Worm (Caenorhabditis elegans) whole organism, L2 larva: ENCODE data around the gene ceh-22.

ENCODE experiments used
- C34F6.9 ChIP-seq: fragments of 150-350 bp; optimal IDR thresholded peaks from 2 replicates; lab custom pipeline; 2014; ENCODE audit warnings: missing biosample characterization, missing genetic modification characterization
- ama-1 ChIP-seq: fragments of 150-350 bp; optimal IDR thresholded peaks from 2 replicates; lab custom pipeline; 2018; ENCODE audit warnings: inconsistent platforms
- ceh-16 ChIP-seq: fragments of 150-350 bp; optimal IDR thresholded peaks from 2 replicates; lab custom pipeline; 2014; ENCODE audit warnings: missing biosample characterization, missing genetic modification characterization
- fos-1 ChIP-seq: fragments of 150-350 bp; optimal IDR thresholded peaks from 2 replicates; lab custom pipeline; 2014; ENCODE audit warnings: missing biosample characterization, missing genetic modification characterization
- lin-13 ChIP-seq: fragments of 150-350 bp; optimal IDR thresholded peaks from 2 replicates; lab custom pipeline; 2014; ENCODE audit warnings: missing biosample characterization, missing genetic modification reagents, missing genetic modification characterization
- lin-39 ChIP-seq: fragments of 150-350 bp; optimal IDR thresholded peaks from 2 replicates; lab custom pipeline; 2014; ENCODE audit warnings: missing biosample characterization, missing genetic modification reagents, missing genetic modification characterization
- nhr-10 ChIP-seq: sonication (generic microtip); optimal IDR thresholded peaks from 2 replicates; lab custom pipeline; 2017; ENCODE audit warnings: missing biosample characterization, missing genetic modification characterization
- nhr-12 ChIP-seq: fragments of 150-350 bp; optimal IDR thresholded peaks from 2 replicates; lab custom pipeline; 2014; ENCODE audit warnings: missing biosample characterization, missing genetic modification characterization
- nhr-237 ChIP-seq: fragments of 150-350 bp; optimal IDR thresholded peaks from 2 replicates; lab custom pipeline; 2014; ENCODE audit warnings: missing biosample characterization, missing genetic modification characterization
- nhr-6 ChIP-seq: fragments of 150-350 bp; optimal IDR thresholded peaks from 2 replicates; lab custom pipeline; 2014; ENCODE audit warnings: missing biosample characterization, missing genetic modification characterization
- unc-62 ChIP-seq: fragments of 150-350 bp; optimal IDR thresholded peaks from 2 replicates; lab custom pipeline; 2014; ENCODE audit warnings: missing biosample characterization, missing genetic modification reagents, missing genetic modification characterization
- ztf-11 ChIP-seq: sonication (generic microtip); optimal IDR thresholded peaks from 2 replicates; lab custom pipeline; 2017; ENCODE audit warnings: missing biosample characterization, missing genetic modification characterization

DNA sequence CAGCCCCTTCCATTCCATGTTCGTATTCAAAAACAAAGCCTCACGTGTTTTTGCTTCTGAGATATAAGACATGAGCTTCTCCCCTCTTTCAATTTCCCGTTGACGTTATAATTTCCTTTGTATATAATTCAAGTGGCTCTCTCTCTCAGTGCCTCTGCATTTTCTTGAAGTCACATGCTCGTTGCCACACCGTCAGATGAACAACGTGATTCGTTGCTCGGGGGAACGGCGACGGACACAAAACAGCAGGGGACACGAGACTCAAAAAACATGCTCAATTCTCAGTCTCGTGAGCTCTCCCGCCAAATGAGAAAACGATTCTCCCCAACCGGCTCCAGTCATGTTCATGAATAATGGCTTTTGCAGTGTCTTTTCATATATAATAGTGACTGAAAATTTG is 36.6 kb downstream of the ceh-22 start:
- TF ChIP-seq unc-62 (GFP tag; lab: Kevin White, UChicago) (no peak), lin-39 (tag; lab: Kevin White, UChicago) (no peak), ceh-16 (no peak), nhr-10 (tag; lab: Kevin White, UChicago) (no peak), C34F6.9 (no peak), ama-1 (lab: Kevin White, UChicago) (no peak), nhr-237 (tag; lab: Kevin White, UChicago) (no peak), nhr-12 (no peak), ztf-11 (no peak), nhr-6 (tag; lab: Kevin White, UChicago) (no peak), lin-13 (GFP tag; lab: Kevin White, UChicago) (no peak), fos-1 (tag; lab: Kevin White, UChicago) (no peak)
